Fruit fly (Drosophila melanogaster) whole organism, embryonic: ENCODE measurements around the gene CaMKII.

ENCODE experiments used
- CG11695 ChIP-seq: fragments of 200-800 bp; sonication (Bioruptor generic); IDR thresholded peaks from 3 replicates; pipeline ENCODE4 v1.3.6; 2022; ENCODE audit warnings: missing biosample characterization, missing genetic modification characterization
- CG16779 ChIP-seq: fragments of 200-800 bp; sonication (Bioruptor generic); IDR thresholded peaks from 2 replicates; pipeline ENCODE4 v1.3.6; 2022; ENCODE audit warnings: missing biosample characterization, missing genetic modification characterization
- CG17361 ChIP-seq: fragments of 200-800 bp; sonication (Bioruptor generic); IDR thresholded peaks from 3 replicates; pipeline ENCODE4 v1.3.6; 2022; ENCODE audit warnings: missing biosample characterization, missing genetic modification characterization
- ttk ChIP-seq: fragments of 200-800 bp; sonication (Bioruptor generic); IDR thresholded peaks from 2 replicates; pipeline ENCODE4 v2.1.2; 2022; ENCODE audit warnings: missing biosample characterization, missing genetic modification characterization
- tup ChIP-seq: fragments of 200-800 bp; sonication (Bioruptor generic); optimal IDR thresholded peaks from 2 replicates; lab custom pipeline; 2016; ENCODE audit warnings: missing biosample characterization, mild to moderate bottlenecking, missing genetic modification characterization, moderate library complexity

dm6 chr4:1008444-1008843, 45.1 kb downstream of the CaMKII start:
- TF ChIP-seq CG11695 (GFP tag; lab: Robert Waterston, UW) (no peak), CG16779 (no peak), CG17361 (GFP tag; lab: Robert Waterston, UW) (no peak), ttk (GFP tag; lab: Robert Waterston, UW) (no peak), tup (GFP tag; lab: Kevin White, UChicago) (no peak)
